Fruit fly (Drosophila melanogaster): ENCODE data around the gene PH4alphaMP.

Gene PH4alphaMP

dm6 chr3R:30531989-30532653 lies 36.2 kb upstream of the PH4alphaMP start, which contains the start of gene tmod (continued):
- peak; percentile 65; the same call in 2 of the 3 replicates for TF ChIP-seq ci (GFP tag; IDR thresholded peaks at IDR 0.05)
- TF ChIP-seq unpg (GFP tag; optimal IDR thresholded peaks at IDR 0.05): peak; percentile 64
- TF ChIP-seq CG2199 (GFP tag; IDR thresholded peaks at IDR 0.05): no peak
- peak; percentile 45 for TF ChIP-seq CG17385 (GFP tag; optimal IDR thresholded peaks at IDR 0.05)
- no peak for TF ChIP-seq yki (optimal IDR thresholded peaks at IDR 0.05)
- no peak for TF ChIP-seq CG14667 (GFP tag; IDR thresholded peaks at IDR 0.05)
- no peak for TF ChIP-seq Bdp1 (GFP tag; optimal IDR thresholded peaks at IDR 0.05)
- TF ChIP-seq Sin3A (optimal IDR thresholded peaks at IDR 0.05): no peak
- TF ChIP-seq CG17912 (GFP tag; optimal IDR thresholded peaks at IDR 0.05): no peak
- 0 out of 2 replicates have a peak, but pooled peaks have one; percentile 11 for TF ChIP-seq CG1024 (GFP tag; IDR thresholded peaks at IDR 0.05)
- TF ChIP-seq HmgZ (tag; optimal IDR thresholded peaks at IDR 0.05): no peak
- TF ChIP-seq Lhr (GFP tag; optimal IDR thresholded peaks at IDR 0.05): no peak
- no peak for TF ChIP-seq bab2 (GFP tag; optimal IDR thresholded peaks at IDR 0.05)
- TF ChIP-seq Sry-δ (GFP tag; optimal IDR thresholded peaks at IDR 0.05): peak; percentile 1
- no peak for TF ChIP-seq CG17829 (tag; optimal IDR thresholded peaks at IDR 0.05)
- TF ChIP-seq CG4404 (GFP tag; IDR thresholded peaks at IDR 0.05): no peak
- TF ChIP-seq CG1792 (GFP tag; optimal IDR thresholded peaks at IDR 0.05): no peak
- peak in 1 of 3 experiments; percentile 49 for TF ChIP-seq lola (GFP tag; optimal IDR thresholded peaks at IDR 0.05)
- no peak for TF ChIP-seq amos (GFP tag; IDR thresholded peaks at IDR 0.05; ENCODE audit: partially characterized antibody)
- peak; percentile 41 for TF ChIP-seq CG10209 (GFP tag; optimal IDR thresholded peaks at IDR 0.05)
- TF ChIP-seq HLH54F (GFP tag; optimal IDR thresholded peaks at IDR 0.05): peak; percentile 19
- peak; percentile 35; the same call in 1 of the 2 replicates for TF ChIP-seq bbx (GFP tag; IDR thresholded peaks at IDR 0.05; ENCODE audit: partially characterized antibody)
- peak; percentile 6 for TF ChIP-seq fd64A (GFP tag; optimal IDR thresholded peaks at IDR 0.05)
- TF ChIP-seq CG8388 (GFP tag; optimal IDR thresholded peaks at IDR 0.05): peak; percentile 54
- 0 out of 2 replicates have a peak, but pooled peaks have one; percentile 28 for TF ChIP-seq onecut (GFP tag; IDR thresholded peaks at IDR 0.05)
- no peak for TF ChIP-seq CG8290 (GFP tag; optimal IDR thresholded peaks at IDR 0.05)
- TF ChIP-seq CG8290 (tag; optimal IDR thresholded peaks at IDR 0.05): peak in 1 of 2 experiments; percentile 38
- peak; percentile 32 for TF ChIP-seq zf30C (GFP tag; optimal IDR thresholded peaks at IDR 0.05)
- no peak for TF ChIP-seq CG12744 (GFP tag; optimal IDR thresholded peaks at IDR 0.05)
- TF ChIP-seq h (optimal IDR thresholded peaks at IDR 0.05): no peak
- TF ChIP-seq nmo (GFP tag; optimal IDR thresholded peaks at IDR 0.05): peak; percentile 72
- peak; percentile 27 to 56 for TF ChIP-seq chif (GFP tag; optimal IDR thresholded peaks at IDR 0.05)
- no peak for TF ChIP-seq Opbp (GFP tag; IDR thresholded peaks at IDR 0.05; ENCODE audit: partially characterized antibody)
- TF ChIP-seq CG12104 (GFP tag; optimal IDR thresholded peaks at IDR 0.05): no peak
- TF ChIP-seq CG4854 (GFP tag; optimal IDR thresholded peaks at IDR 0.05): no peak
- 0 out of 2 replicates have a peak, but pooled peaks have one; percentile 42 for TF ChIP-seq sisA (GFP tag; IDR thresholded peaks at IDR 0.05)
- TF ChIP-seq Tbp (GFP tag; optimal IDR thresholded peaks at IDR 0.05): no peak
- peak; percentile 8 for TF ChIP-seq CG10274 (GFP tag; optimal IDR thresholded peaks at IDR 0.05)
- no peak for TF ChIP-seq CG4360 (GFP tag; IDR thresholded peaks at IDR 0.05)
- no peak for TF ChIP-seq Fer2 (tag; optimal IDR thresholded peaks at IDR 0.05)
- no peak for TF ChIP-seq btn (GFP tag; optimal IDR thresholded peaks at IDR 0.05)
- no peak for TF ChIP-seq cad (GFP tag; optimal IDR thresholded peaks at IDR 0.05)
- TF ChIP-seq CG11504 (tag; optimal IDR thresholded peaks at IDR 0.05): peak; percentile 74
- no peak for TF ChIP-seq CG4328 (GFP tag; optimal IDR thresholded peaks at IDR 0.05)
- peak; percentile 18 for TF ChIP-seq nau (GFP tag; optimal IDR thresholded peaks at IDR 0.05)
- peak; percentile 40 for TF ChIP-seq lab (GFP tag; optimal IDR thresholded peaks at IDR 0.05)
- no peak for TF ChIP-seq CG4730 (GFP tag; IDR thresholded peaks at IDR 0.05)
- TF ChIP-seq CG4707 (GFP tag; optimal IDR thresholded peaks at IDR 0.05): no peak
- TF ChIP-seq Hand (GFP tag; optimal IDR thresholded peaks at IDR 0.05): no peak
- TF ChIP-seq CG3065 (GFP tag; optimal IDR thresholded peaks at IDR 0.05): no peak
- no peak for TF ChIP-seq abd-A (tag; optimal IDR thresholded peaks at IDR 0.05)
